Fruit fly (Drosophila melanogaster) Kc167 (cell line): ENCODE data around the gene CG15020.

Experiments used
- Myc ChIP-seq: fragments of >200 bp; optimal IDR thresholded peaks from 2 replicates; lab custom pipeline; 2017; ENCODE audit warnings: missing external identifiers
- Sin3A ChIP-seq: fragments of >200 bp; optimal IDR thresholded peaks from 2 replicates; lab custom pipeline; 2018; ENCODE audit warnings: missing external identifiers
- h ChIP-seq: fragments of >200 bp; optimal IDR thresholded peaks from 3 replicates; lab custom pipeline; 2018; ENCODE audit warnings: missing external identifiers
- insv ChIP-seq: fragments of >200 bp; optimal IDR thresholded peaks from 3 replicates; lab custom pipeline; 2018; ENCODE audit warnings: missing external identifiers
- psq ChIP-seq: fragments of >200 bp; optimal IDR thresholded peaks from 2 replicates; lab custom pipeline; 2017; ENCODE audit warnings: missing external identifiers
- ttk ChIP-seq: sonication (Bioruptor generic); optimal IDR thresholded peaks from 2 replicates; lab custom pipeline; 2017; ENCODE audit warnings: missing external identifiers

The CG15020 gene

dm6 chr3L:4388215-4388614 is 33.2 kb upstream of the CG15020 start:
- TF ChIP-seq Myc (lab: Kevin White, UChicago) = no peak
- no peak for TF ChIP-seq ttk (lab: Kevin White, UChicago)
- TF ChIP-seq psq = no peak
- TF ChIP-seq Sin3A = no peak
- TF ChIP-seq h (lab: Kevin White, UChicago) = no peak
- no peak for TF ChIP-seq insv (lab: Kevin White, UChicago)

- TF ChIP-seq insv (lab: Kevin White, UChicago) (no peak), Myc (lab: Kevin White, UChicago) (no peak), ttk (lab: Kevin White, UChicago) (no peak), h (lab: Kevin White, UChicago) (no peak), Sin3A (no peak), psq (no peak)
Measured at dm6 chr3L:4389104-4389503, 32.4 kb upstream of the CG15020 start.

- TF ChIP-seq h (lab: Kevin White, UChicago) (no peak), Myc (lab: Kevin White, UChicago) (no peak), ttk (lab: Kevin White, UChicago) (no peak), psq (no peak), insv (lab: Kevin White, UChicago) (no peak), Sin3A (no peak)
Measured at dm6 chr3L:4392851-4393250, 28.6 kb upstream of the CG15020 start.

- no peak for TF ChIP-seq insv (lab: Kevin White, UChicago)
- TF ChIP-seq ttk (lab: Kevin White, UChicago) = no peak
- TF ChIP-seq Myc (lab: Kevin White, UChicago) = no peak
- TF ChIP-seq psq = no peak
- TF ChIP-seq Sin3A = no peak
- no peak for TF ChIP-seq h (lab: Kevin White, UChicago)
Measured at dm6 chr3L:4393642-4394041, 27.8 kb upstream of the CG15020 start.

- TF ChIP-seq psq = no peak
- TF ChIP-seq h (lab: Kevin White, UChicago) = no peak
- no peak for TF ChIP-seq Sin3A
- no peak for TF ChIP-seq ttk (lab: Kevin White, UChicago)
- TF ChIP-seq insv (lab: Kevin White, UChicago) = no peak
- TF ChIP-seq Myc (lab: Kevin White, UChicago) = no peak
Measured at dm6 chr3L:4395501-4396073, 25.9 kb upstream of the CG15020 start.

dm6 chr3L:4396372-4396771 is 25.1 kb upstream of the CG15020 start:
- TF ChIP-seq psq (no peak), Sin3A (no peak), insv (lab: Kevin White, UChicago) (no peak), ttk (lab: Kevin White, UChicago) (no peak), Myc (lab: Kevin White, UChicago) (no peak), h (lab: Kevin White, UChicago) (no peak)

dm6 chr3L:4397137-4397536 is 24.3 kb upstream of the CG15020 start:
- TF ChIP-seq h (lab: Kevin White, UChicago) = no peak
- no peak for TF ChIP-seq ttk (lab: Kevin White, UChicago)
- no peak for TF ChIP-seq insv (lab: Kevin White, UChicago)
- TF ChIP-seq psq = no peak
- no peak for TF ChIP-seq Sin3A
- no peak for TF ChIP-seq Myc (lab: Kevin White, UChicago)

dm6 chr3L:4397874-4398273 is 23.6 kb upstream of the CG15020 start:
- TF ChIP-seq insv (lab: Kevin White, UChicago) (no peak), Sin3A (no peak), Myc (lab: Kevin White, UChicago) (no peak), h (lab: Kevin White, UChicago) (no peak), psq (no peak), ttk (lab: Kevin White, UChicago) (no peak)

dm6 chr3L:4399905-4400304 is 21.6 kb upstream of the CG15020 start:
- TF ChIP-seq Sin3A (no peak), Myc (lab: Kevin White, UChicago) (no peak), h (lab: Kevin White, UChicago) (no peak), insv (lab: Kevin White, UChicago) (no peak)

dm6 chr3L:4401241-4401640 is 20.2 kb upstream of the CG15020 start:
- no peak for TF ChIP-seq h (lab: Kevin White, UChicago)
- no peak for TF ChIP-seq Sin3A
- no peak for TF ChIP-seq Myc (lab: Kevin White, UChicago)
- TF ChIP-seq psq = no peak
- TF ChIP-seq ttk (lab: Kevin White, UChicago) = no peak
- no peak for TF ChIP-seq insv (lab: Kevin White, UChicago)

- TF ChIP-seq Myc (lab: Kevin White, UChicago) (no peak), ttk (lab: Kevin White, UChicago) (no peak), Sin3A (no peak), h (lab: Kevin White, UChicago) (no peak), insv (lab: Kevin White, UChicago) (no peak), psq (no peak)
Measured at dm6 chr3L:4403180-4403769, 18.2 kb upstream of the CG15020 start, which contains the start of gene Syx17. TSS of gene Syx17 (plus strand) at chr3L:4403487.

dm6 chr3L:4405922-4406321 is 15.5 kb upstream of the CG15020 start, which contains the start of gene CG15019:
TSS of gene CG15019 (minus strand) at chr3L:4406059.
- TF ChIP-seq insv (lab: Kevin White, UChicago) (no peak), Myc (lab: Kevin White, UChicago) (no peak), psq (no peak), ttk (lab: Kevin White, UChicago) (no peak)
